Worm (Caenorhabditis elegans) whole organism, L4 larva: ENCODE measurements around the gene tin-9.1.

Source experiments
- F10B5.3 ChIP-seq: sonication (generic microtip); optimal IDR thresholded peaks from 2 replicates; lab custom pipeline; 2016; ENCODE audit warnings: mild to moderate bottlenecking, missing genetic modification characterization, missing compliant biosample characterization
- F26F4.8 ChIP-seq: fragments of 200-800 bp; sonication (Bioruptor generic); conservative IDR thresholded peaks from 2 replicates; pipeline ENCODE4 v1.3.6; 2022; ENCODE audit warnings: missing genetic modification characterization, missing compliant biosample characterization
- F37D6.2 ChIP-seq: sonication (generic microtip); optimal IDR thresholded peaks from 2 replicates; lab custom pipeline; 2016; ENCODE audit warnings: mild to moderate bottlenecking, missing genetic modification characterization, missing compliant biosample characterization
- F49E8.2 ChIP-seq: sonication (generic microtip); optimal IDR thresholded peaks from 2 replicates; lab custom pipeline; 2016; ENCODE audit warnings: missing compliant biosample characterization, mild to moderate bottlenecking, missing genetic modification characterization, borderline replicate concordance
- R02D3.7 ChIP-seq: fragments of 150-350 bp; sonication (generic microtip); optimal IDR thresholded peaks from 3 replicates; lab custom pipeline; 2014; ENCODE audit warnings: missing biosample characterization, missing genetic modification characterization
- T20F7.1 ChIP-seq: fragments of 200-800 bp; sonication (Bioruptor generic); optimal IDR thresholded peaks from 2 replicates; lab custom pipeline; 2018; ENCODE audit warnings: mild to moderate bottlenecking, missing genetic modification characterization, missing compliant biosample characterization
- Y75B8A.6 ChIP-seq: fragments of 200-800 bp; sonication (Bioruptor generic); IDR thresholded peaks from 2 replicates; pipeline ENCODE4 v1.3.6; 2022; ENCODE audit warnings: missing genetic modification reagents, missing genetic modification characterization, missing compliant biosample characterization
- ZK337.2 ChIP-seq: fragments of 200-800 bp; sonication (Bioruptor generic); IDR thresholded peaks from 2 replicates; pipeline ENCODE4 v1.3.6; 2022; ENCODE audit warnings: missing genetic modification reagents, missing genetic modification characterization, missing compliant biosample characterization
- ZK546.5 ChIP-seq, 2 experiments: sonication (generic microtip); optimal IDR thresholded peaks; 2 replicates each; lab custom pipeline; 2017; ENCODE audit warnings: missing biosample characterization in 2 of 2, missing genetic modification characterization in 2 of 2
- aha-1 ChIP-seq: fragments of 150-350 bp; peaks from one replicate; lab custom pipeline; 2014; ENCODE audit warnings: missing biosample characterization, missing genetic modification characterization
- aly-2 ChIP-seq: sonication (generic microtip); optimal IDR thresholded peaks from 2 replicates; lab custom pipeline; 2018; ENCODE audit warnings: missing biosample characterization, missing genetic modification characterization
- attf-4 ChIP-seq: sonication (generic microtip); optimal IDR thresholded peaks from 3 replicates; lab custom pipeline; 2017; ENCODE audit warnings: missing biosample characterization, missing genetic modification characterization
- ceh-28 ChIP-seq: fragments of 150-350 bp; optimal IDR thresholded peaks from 2 replicates; lab custom pipeline; 2014; ENCODE audit warnings: missing biosample characterization, missing genetic modification reagents, missing genetic modification characterization
- ctbp-1 ChIP-seq: fragments of 200-800 bp; sonication (Bioruptor generic); IDR thresholded peaks from 2 replicates; pipeline ENCODE4 v1.3.6; 2022; ENCODE audit warnings: missing genetic modification reagents, missing genetic modification characterization, missing compliant biosample characterization
- daf-19 ChIP-seq: fragments of 200-800 bp; sonication (Bioruptor generic); conservative IDR thresholded peaks from 2 replicates; pipeline ENCODE4 v1.3.6; 2022; ENCODE audit warnings: missing genetic modification characterization, missing compliant biosample characterization
- daf-8 ChIP-seq: fragments of 200-800 bp; sonication (Bioruptor generic); IDR thresholded peaks from 2 replicates; pipeline ENCODE4 v1.3.6; 2022; ENCODE audit warnings: missing genetic modification characterization, missing compliant biosample characterization
- duxl-1 ChIP-seq: sonication (generic microtip); optimal IDR thresholded peaks from 2 replicates; lab custom pipeline; 2016; ENCODE audit warnings: mild to moderate bottlenecking, missing genetic modification characterization, moderate library complexity, missing compliant biosample characterization; ENCODE audit not compliant: poor library complexity
- fos-1 ChIP-seq: fragments of 150-350 bp; optimal IDR thresholded peaks from 2 replicates; lab custom pipeline; 2014; ENCODE audit warnings: missing biosample characterization, missing genetic modification characterization
- hif-1 ChIP-seq, 2 experiments: sonication (generic microtip); optimal IDR thresholded peaks; 2 replicates each; lab custom pipeline; 2016 to 2017; ENCODE audit warnings: missing compliant biosample characterization in 2 of 2, missing genetic modification characterization in 2 of 2, missing genetic modification reagents in 2 of 2, missing genotype in 2 of 2, mild to moderate bottlenecking in 1 of 2
- hlh-11 ChIP-seq: fragments of 200-800 bp; sonication (Bioruptor generic); optimal IDR thresholded peaks from 2 replicates; lab custom pipeline; 2018; ENCODE audit warnings: mild to moderate bottlenecking, missing genetic modification characterization, missing compliant biosample characterization
- hlh-30 ChIP-seq: sonication (generic microtip); optimal IDR thresholded peaks from 2 replicates; lab custom pipeline; 2017; ENCODE audit warnings: antibody characterized with exemption, mild to moderate bottlenecking, missing genetic modification characterization, missing compliant biosample characterization; ENCODE audit not compliant: insufficient read depth
- lin-1 ChIP-seq: fragments of 200-800 bp; sonication (Bioruptor generic); IDR thresholded peaks from 2 replicates; pipeline ENCODE4 v1.3.6; 2022; ENCODE audit warnings: missing genetic modification reagents, missing genetic modification characterization, missing compliant biosample characterization
- lin-13 ChIP-seq: fragments of 150-350 bp; optimal IDR thresholded peaks from 2 replicates; lab custom pipeline; 2014; ENCODE audit warnings: missing biosample characterization, missing genetic modification reagents, missing genetic modification characterization
- lin-15B ChIP-seq: fragments of 150-350 bp; sonication (generic microtip); optimal IDR thresholded peaks from 3 replicates; lab custom pipeline; 2014; ENCODE audit warnings: missing biosample characterization, missing genetic modification characterization
- lsy-2 ChIP-seq, 2 experiments: fragments of 150-350 bp in 1 of 2; sonication (generic microtip) in 1 of 2; optimal IDR thresholded peaks; 2 replicates each; lab custom pipeline; 2014 to 2017; ENCODE audit warnings: missing biosample characterization in 2 of 2, missing genetic modification characterization in 2 of 2
- madf-5 ChIP-seq, 2 experiments: fragments of 200-800 bp; sonication (Bioruptor generic); IDR thresholded peaks; 2 replicates each; pipeline ENCODE4 v1.3.6; 2022; ENCODE audit warnings: missing compliant biosample characterization in 2 of 2, missing genetic modification characterization in 2 of 2
- madf-9 ChIP-seq: fragments of 200-800 bp; sonication (Bioruptor generic); conservative IDR thresholded peaks from 2 replicates; pipeline ENCODE4 v1.3.6; 2022; ENCODE audit warnings: missing genetic modification reagents, missing genetic modification characterization, missing compliant biosample characterization
- mdl-1 ChIP-seq, 2 experiments: fragments of 150-350 bp in 1 of 2; sonication (generic microtip) in 1 of 2; optimal IDR thresholded peaks; 2 replicates each; lab custom pipeline; 2014 to 2017; ENCODE audit warnings: missing biosample characterization in 2 of 2, missing genetic modification characterization in 2 of 2
- mep-1 ChIP-seq: fragments of 150-350 bp; sonication (generic microtip); optimal IDR thresholded peaks from 3 replicates; lab custom pipeline; 2014; ENCODE audit warnings: missing biosample characterization, missing genetic modification characterization
- mxl-2 ChIP-seq: fragments of 200-800 bp; sonication (Bioruptor generic); conservative IDR thresholded peaks from 2 replicates; pipeline ENCODE4 v1.3.6; 2022; ENCODE audit warnings: missing genetic modification reagents, missing genetic modification characterization, missing compliant biosample characterization
- nhr-237 ChIP-seq: sonication (generic microtip); optimal IDR thresholded peaks from 2 replicates; lab custom pipeline; 2017; ENCODE audit warnings: missing biosample characterization, missing genetic modification characterization
- nhr-25 ChIP-seq: sonication (generic microtip); optimal IDR thresholded peaks from 2 replicates; lab custom pipeline; 2017; ENCODE audit warnings: missing genetic modification characterization, mild to moderate bottlenecking, missing compliant biosample characterization, antibody characterized with exemption, moderate library complexity, borderline replicate concordance; ENCODE audit not compliant: insufficient read depth
- nhr-28 ChIP-seq: fragments of 150-350 bp; optimal IDR thresholded peaks from 2 replicates; lab custom pipeline; 2014; ENCODE audit warnings: missing biosample characterization, missing genetic modification characterization
- nhr-6 ChIP-seq: fragments of 150-350 bp; optimal IDR thresholded peaks from 2 replicates; lab custom pipeline; 2014; ENCODE audit warnings: missing biosample characterization, missing genetic modification characterization
- saeg-2 ChIP-seq: fragments of 200-800 bp; sonication (Bioruptor generic); IDR thresholded peaks from 2 replicates; pipeline ENCODE4 v1.3.6; 2022; ENCODE audit warnings: missing genetic modification reagents, missing genetic modification characterization, missing compliant biosample characterization
- sdz-12 ChIP-seq: fragments of 200-800 bp; sonication (Bioruptor generic); optimal IDR thresholded peaks from 2 replicates; lab custom pipeline; 2018; ENCODE audit warnings: mild to moderate bottlenecking, missing genetic modification characterization, missing compliant biosample characterization
- snpc-4 ChIP-seq: fragments of 150-350 bp; optimal IDR thresholded peaks from 2 replicates; lab custom pipeline; 2014; ENCODE audit warnings: missing biosample characterization, missing genetic modification characterization
- spr-1 ChIP-seq: sonication (generic microtip); optimal IDR thresholded peaks from 2 replicates; lab custom pipeline; 2016; ENCODE audit warnings: mild to moderate bottlenecking, missing genetic modification characterization, missing compliant biosample characterization
- unc-62 ChIP-seq, 3 experiments: fragments of 150-350 bp in 1 of 3; sonication (generic microtip); optimal IDR thresholded peaks in 2 of 3; peaks in 1 of 3; 1 replicate in 1 of 3; 2 replicates in 2 of 3; lab custom pipeline; 2014 to 2017; ENCODE audit warnings: missing biosample characterization in 3 of 3, missing genetic modification characterization in 3 of 3, missing genetic modification reagents in 3 of 3, missing genotype in 1 of 3
- zag-1 ChIP-seq: fragments of 150-350 bp; optimal IDR thresholded peaks from 2 replicates; lab custom pipeline; 2014; ENCODE audit warnings: missing biosample characterization, missing genetic modification characterization
- ztf-7 ChIP-seq: fragments of 150-350 bp; optimal IDR thresholded peaks from 2 replicates; lab custom pipeline; 2014; ENCODE audit warnings: missing biosample characterization, missing genetic modification characterization

tin-9.1 gene

DNA sequence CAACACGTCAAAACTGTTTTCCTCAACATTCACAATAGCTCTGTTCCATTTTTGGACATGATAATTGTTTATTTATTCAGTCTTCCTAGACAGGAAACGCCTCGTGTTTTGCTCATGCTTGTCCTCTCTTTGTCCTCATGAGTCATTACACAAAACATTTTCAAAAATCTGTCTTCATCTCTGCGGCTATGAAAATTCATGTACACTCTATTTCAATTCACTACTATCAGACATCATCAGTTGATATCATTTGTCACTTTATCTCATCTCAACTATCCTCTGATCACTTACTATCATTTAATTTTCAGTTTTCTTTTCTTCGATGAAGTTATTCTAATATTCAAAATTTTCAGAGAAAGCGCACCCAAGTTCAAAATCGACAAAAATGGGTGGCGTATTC, 20.5 kb downstream of the tin-9.1 start, which contains the start of gene adah-1:
Gene adah-1 (plus strand): TSS at position 354 of the 400 bp plus-strand sequence.
- TF ChIP-seq hlh-11 (no peak), ztf-7 (tag; lab: Kevin White, UChicago) (no peak), lin-15B (no peak), fos-1 (tag; lab: Kevin White, UChicago) (no peak), F10B5.3 (tag; lab: Kevin White, UChicago) (no peak), duxl-1 (tag; lab: Kevin White, UChicago) (no peak), lin-13 (GFP tag; lab: Kevin White, UChicago) (no peak), F37D6.2 (tag; lab: Kevin White, UChicago) (no peak), madf-5 (GFP tag; IDR thresholded peaks at IDR 0.05; lab: Robert Waterston, UW) (no peak), hlh-30 (tag; lab: Kevin White, UChicago) (peak; percentile 78), aly-2 (tag; lab: Kevin White, UChicago) (no peak), Y75B8A.6 (GFP tag; lab: Robert Waterston, UW) (no peak), nhr-25 (tag; lab: Kevin White, UChicago) (no peak), madf-9 (GFP tag; lab: Robert Waterston, UW) (no peak), ctbp-1 (no peak), mep-1 (no peak), nhr-237 (tag; lab: Kevin White, UChicago) (no peak), snpc-4 (tag; lab: Kevin White, UChicago) (no peak), hif-1 (tag; optimal IDR thresholded peaks at IDR 0.05; lab: Kevin White, UChicago) (no peak), F26F4.8 (GFP tag; lab: Robert Waterston, UW) (no peak), saeg-2 (GFP tag; lab: Robert Waterston, UW) (no peak), nhr-28 (tag; lab: Kevin White, UChicago) (peak; percentile 33), F49E8.2 (tag; lab: Kevin White, UChicago) (no peak), attf-4 (tag; lab: Kevin White, UChicago) (no peak), ZK337.2 (no peak), zag-1 (tag; lab: Kevin White, UChicago) (no peak), mxl-2 (GFP tag; lab: Robert Waterston, UW) (no peak), daf-19 (GFP tag; lab: Robert Waterston, UW) (no peak), T20F7.1 (GFP tag; lab: Kevin White, UChicago) (no peak), lin-1 (GFP tag; lab: Robert Waterston, UW) (no peak), ceh-28 (tag; lab: Kevin White, UChicago) (no peak), R02D3.7 (tag; lab: Kevin White, UChicago) (no peak), ZK546.5 (tag; optimal IDR thresholded peaks at IDR 0.05; lab: Kevin White, UChicago) (no peak), spr-1 (tag; lab: Kevin White, UChicago) (no peak), unc-62 (GFP tag; optimal IDR thresholded peaks at IDR 0.05 in 1 of 2; lab: Kevin White, UChicago) (peak in 1 of 2 experiments; percentile 14), unc-62 (tag; optimal IDR thresholded peaks at IDR 0.05; lab: Kevin White, UChicago) (no peak), mdl-1 (tag; optimal IDR thresholded peaks at IDR 0.05; lab: Kevin White, UChicago) (peak in 1 of 2 experiments; percentile 13), nhr-6 (tag; lab: Kevin White, UChicago) (no peak), sdz-12 (no peak), aha-1 (tag; lab: Kevin White, UChicago) (peak; percentile 65), lsy-2 (tag; optimal IDR thresholded peaks at IDR 0.05; lab: Kevin White, UChicago) (peak in 1 of 2 experiments; percentile 31), daf-8 (GFP tag; lab: Robert Waterston, UW) (no peak)
